Worm (Caenorhabditis elegans) whole organism, mixed stage, embryonic: ENCODE results near the gene T21D12.7.

Experiments
- M03D4.4 ChIP-seq: sonication (generic microtip); optimal IDR thresholded peaks from 2 replicates; lab custom pipeline; 2017; ENCODE audit warnings: mild to moderate bottlenecking, missing genetic modification characterization, missing compliant biosample characterization
- bed-3 ChIP-seq: fragments of 200-800 bp; sonication (Bioruptor generic); optimal IDR thresholded peaks from 3 replicates; lab custom pipeline; 2018; ENCODE audit warnings: mild to moderate bottlenecking, missing genetic modification characterization, moderate library complexity, missing compliant biosample characterization
- ces-1 ChIP-seq: fragments of 150-350 bp; optimal IDR thresholded peaks from 2 replicates; lab custom pipeline; 2014; ENCODE audit warnings: missing biosample characterization, missing genetic modification reagents, missing genetic modification characterization
- cnd-1 ChIP-seq: fragments of 200-800 bp; sonication (Bioruptor generic); optimal IDR thresholded peaks from 2 replicates; lab custom pipeline; 2018; ENCODE audit warnings: mild to moderate bottlenecking, missing genetic modification characterization, missing compliant biosample characterization
- drap-1 ChIP-seq: fragments of 200-800 bp; sonication (Bioruptor generic); optimal IDR thresholded peaks from 3 replicates; lab custom pipeline; 2018; ENCODE audit warnings: mild to moderate bottlenecking, missing genetic modification characterization, missing compliant biosample characterization
- elt-1 ChIP-seq: sonication (generic microtip); optimal IDR thresholded peaks from 2 replicates; lab custom pipeline; 2017; ENCODE audit warnings: missing genetic modification characterization, mild to moderate bottlenecking, missing compliant biosample characterization, antibody characterized with exemption, moderate library complexity, borderline replicate concordance; ENCODE audit not compliant: insufficient read depth
- elt-3 ChIP-seq: fragments of 150-350 bp; optimal IDR thresholded peaks from 2 replicates; lab custom pipeline; 2014; ENCODE audit warnings: missing biosample characterization, missing genetic modification characterization
- flh-1 ChIP-seq: fragments of 200-800 bp; sonication (Bioruptor generic); optimal IDR thresholded peaks from 2 replicates; lab custom pipeline; 2018; ENCODE audit warnings: mild to moderate bottlenecking, missing genetic modification characterization, moderate library complexity, missing compliant biosample characterization
- ham-2 ChIP-seq: fragments of 200-800 bp; sonication (Bioruptor generic); optimal IDR thresholded peaks from 2 replicates; lab custom pipeline; 2018; ENCODE audit warnings: mild to moderate bottlenecking, missing genetic modification characterization, missing compliant biosample characterization
- hlh-1 ChIP-seq: fragments of 150-350 bp; optimal IDR thresholded peaks from 2 replicates; lab custom pipeline; 2014; ENCODE audit warnings: missing biosample characterization, missing genetic modification reagents, missing genetic modification characterization
- lin-13 ChIP-seq: fragments of 150-350 bp; optimal IDR thresholded peaks from 2 replicates; lab custom pipeline; 2014; ENCODE audit warnings: missing biosample characterization, missing genetic modification characterization
- lin-32 ChIP-seq: fragments of 200-800 bp; sonication (Bioruptor generic); optimal IDR thresholded peaks from 2 replicates; lab custom pipeline; 2018; ENCODE audit warnings: mild to moderate bottlenecking, missing genetic modification characterization, missing compliant biosample characterization
- lsy-2 ChIP-seq: fragments of 150-350 bp; optimal IDR thresholded peaks from 2 replicates; lab custom pipeline; 2014; ENCODE audit warnings: missing biosample characterization, missing genetic modification characterization
- mep-1 ChIP-seq: fragments of 150-350 bp; optimal IDR thresholded peaks from 2 replicates; lab custom pipeline; 2017; ENCODE audit warnings: missing biosample characterization, missing genetic modification reagents, missing genetic modification characterization, inconsistent platforms
- mls-2 ChIP-seq: sonication (generic microtip); optimal IDR thresholded peaks from 2 replicates; lab custom pipeline; 2016; ENCODE audit warnings: mild to moderate bottlenecking, missing genetic modification characterization, moderate library complexity, missing compliant biosample characterization
- nhr-2 ChIP-seq: fragments of 150-350 bp; optimal IDR thresholded peaks from 2 replicates; lab custom pipeline; 2014; ENCODE audit warnings: missing biosample characterization, missing genetic modification characterization
- nhr-28 ChIP-seq: fragments of 150-350 bp; optimal IDR thresholded peaks from 2 replicates; lab custom pipeline; 2014; ENCODE audit warnings: missing biosample characterization, missing genetic modification characterization
- nhr-76 ChIP-seq: sonication (generic microtip); optimal IDR thresholded peaks from 2 replicates; lab custom pipeline; 2017; ENCODE audit warnings: missing biosample characterization, missing genetic modification characterization
- pha-4 ChIP-seq: fragments of 150-350 bp; optimal IDR thresholded peaks from 2 replicates; lab custom pipeline; 2018; ENCODE audit warnings: missing biosample characterization, missing genetic modification reagents, missing genetic modification characterization
- sem-2 ChIP-seq: fragments of 200-800 bp; sonication (Bioruptor generic); optimal IDR thresholded peaks from 2 replicates; lab custom pipeline; 2018; ENCODE audit warnings: mild to moderate bottlenecking, missing genetic modification characterization, missing compliant biosample characterization
- tbx-8 ChIP-seq: fragments of 200-800 bp; sonication (Bioruptor generic); optimal IDR thresholded peaks from 2 replicates; lab custom pipeline; 2018; ENCODE audit warnings: mild to moderate bottlenecking, missing genetic modification characterization, moderate library complexity, missing compliant biosample characterization
- unc-39 ChIP-seq: fragments of 150-350 bp; optimal IDR thresholded peaks from 2 replicates; lab custom pipeline; 2014; ENCODE audit warnings: missing biosample characterization, missing genetic modification characterization
- unc-62 ChIP-seq: fragments of 150-350 bp; optimal IDR thresholded peaks from 2 replicates; lab custom pipeline; 2014; ENCODE audit warnings: missing biosample characterization, missing genetic modification reagents, missing genetic modification characterization
- zip-8 ChIP-seq: fragments of 150-350 bp; optimal IDR thresholded peaks from 2 replicates; lab custom pipeline; 2014; ENCODE audit warnings: missing biosample characterization, missing genetic modification characterization

The T21D12.7 gene

ce11 chrIV:291356-291755 lies at the start of gene T21D12.7:
T21D12.7 (minus strand) TSS chrIV:291456.
- TF ChIP-seq drap-1 (GFP tag; lab: Kevin White, UChicago) (no peak), cnd-1 (tag; lab: Kevin White, UChicago) (no peak), ham-2 (no peak), pha-4 (tag; lab: Kevin White, UChicago) (no peak), mep-1 (tag; lab: Kevin White, UChicago) (no peak), nhr-2 (tag; lab: Kevin White, UChicago) (no peak), elt-1 (tag; lab: Kevin White, UChicago) (no peak), mls-2 (tag; lab: Kevin White, UChicago) (no peak)
- TF ChIP-seq, all 35 proteins: peak for 0

DNA sequence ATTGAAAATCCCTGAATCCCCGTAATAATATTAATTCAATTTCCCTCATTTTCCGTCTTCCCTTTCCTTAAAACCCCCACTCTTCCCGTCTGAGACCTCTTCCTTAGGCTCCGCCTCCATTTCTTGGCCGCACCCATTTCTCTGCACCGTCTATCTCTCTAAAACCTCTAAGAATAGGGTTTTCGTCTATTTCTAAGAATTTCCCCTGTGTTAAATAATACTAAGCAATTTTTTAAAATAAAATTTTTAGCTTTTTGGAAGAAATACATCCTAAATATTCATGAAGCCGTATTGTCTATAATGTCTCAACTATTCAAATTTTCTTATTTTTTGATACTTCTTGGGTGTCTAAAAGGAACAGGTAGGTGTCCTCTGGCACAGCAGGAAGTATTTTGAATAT lies 48.3 kb upstream of the T21D12.7 start, which contains the start of gene cdh-8:
cdh-8 (plus strand) TSS at position 301 of the 400 bp plus-strand sequence.
- TF ChIP-seq mls-2 (tag; lab: Kevin White, UChicago) (no peak), ces-1 (GFP tag; lab: Kevin White, UChicago) (peak; percentile 47), nhr-76 (tag; lab: Kevin White, UChicago) (no peak)

DNA sequence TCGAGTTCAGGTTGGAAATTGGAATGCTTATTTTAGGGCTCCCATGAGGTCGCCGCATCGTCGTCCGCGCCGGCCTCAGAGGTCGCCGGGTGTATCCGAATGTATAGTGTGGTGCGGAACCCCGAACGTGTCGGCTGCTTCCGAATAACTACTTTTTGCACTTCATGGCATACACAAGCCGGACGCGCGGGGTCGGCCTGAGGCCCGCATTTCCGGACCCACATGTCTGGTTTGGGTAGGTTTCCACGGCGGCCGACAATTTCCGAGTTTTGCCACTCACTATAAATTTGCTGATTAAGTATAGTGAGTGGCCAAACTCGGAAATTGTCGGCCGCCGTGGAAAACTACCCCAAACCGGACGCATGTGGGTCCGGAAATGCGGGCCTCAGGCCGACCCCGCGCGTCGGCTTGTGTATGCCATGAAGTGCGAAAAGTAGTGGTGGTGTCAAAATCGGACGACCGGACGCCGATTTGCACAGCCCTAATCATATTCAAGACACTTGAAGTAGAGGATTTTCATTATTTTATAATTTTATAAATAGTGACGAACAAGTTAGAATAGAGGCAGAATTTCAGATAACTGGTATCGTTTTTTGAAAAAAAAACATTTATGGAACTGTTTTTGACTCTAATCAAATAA lies 47.1 kb upstream of the T21D12.7 start:
- TF ChIP-seq unc-62 (GFP tag; lab: Kevin White, UChicago) = no peak
- TF ChIP-seq tbx-8 (GFP tag; lab: Kevin White, UChicago) = no peak
- TF ChIP-seq flh-1 (GFP tag; lab: Kevin White, UChicago) = no peak
- no peak for TF ChIP-seq zip-8
- TF ChIP-seq elt-1 (tag; lab: Kevin White, UChicago) = no peak
- no peak for TF ChIP-seq lsy-2 (tag; lab: Kevin White, UChicago)
- TF ChIP-seq lin-13 (tag; lab: Kevin White, UChicago) = no peak
- no peak for TF ChIP-seq nhr-76 (tag; lab: Kevin White, UChicago)
- no peak for TF ChIP-seq mep-1 (tag; lab: Kevin White, UChicago)
- TF ChIP-seq cnd-1 (tag; lab: Kevin White, UChicago) = no peak
- TF ChIP-seq, all 35 proteins: peak for 0

DNA sequence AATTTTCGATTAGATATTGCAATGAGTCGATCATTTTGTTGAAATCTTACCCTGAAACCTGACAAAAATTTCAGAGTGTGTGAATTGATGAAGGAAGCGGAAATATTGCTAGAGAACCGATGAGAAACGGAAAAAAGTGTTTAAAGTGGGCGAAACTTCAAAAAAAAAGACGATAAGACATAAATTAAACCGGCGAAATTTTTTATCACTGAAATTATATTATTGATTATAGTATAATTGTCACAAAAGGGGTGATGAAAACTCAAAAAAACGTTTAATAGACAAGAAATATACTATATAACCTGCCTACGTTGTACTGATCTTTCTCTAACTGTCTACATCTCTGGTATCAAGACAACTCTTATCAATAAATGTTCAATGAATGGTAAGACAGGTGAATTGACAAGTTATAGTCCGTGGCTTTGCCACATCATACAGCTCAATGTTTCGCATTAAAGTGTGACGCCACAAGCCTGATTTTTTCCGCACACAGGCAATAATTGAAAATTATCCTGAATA lies 45.9 kb upstream of the T21D12.7 start, which contains the start of gene pxmp-4:
pxmp-4 (minus strand) TSS at position 51 of the 519 bp plus-strand sequence.
- TF ChIP-seq ham-2 (no peak), zip-8 (no peak), pha-4 (tag; lab: Kevin White, UChicago) (no peak)

- TF ChIP-seq zip-8 = no peak
- peak; percentile 50 for TF ChIP-seq elt-1 (tag; lab: Kevin White, UChicago)
Measured at ce11 chrIV:330523-330922, 39.3 kb upstream of the T21D12.7 start, which contains the start of gene F18F11.4. F18F11.4 (plus strand) TSS chrIV:330823.

DNA sequence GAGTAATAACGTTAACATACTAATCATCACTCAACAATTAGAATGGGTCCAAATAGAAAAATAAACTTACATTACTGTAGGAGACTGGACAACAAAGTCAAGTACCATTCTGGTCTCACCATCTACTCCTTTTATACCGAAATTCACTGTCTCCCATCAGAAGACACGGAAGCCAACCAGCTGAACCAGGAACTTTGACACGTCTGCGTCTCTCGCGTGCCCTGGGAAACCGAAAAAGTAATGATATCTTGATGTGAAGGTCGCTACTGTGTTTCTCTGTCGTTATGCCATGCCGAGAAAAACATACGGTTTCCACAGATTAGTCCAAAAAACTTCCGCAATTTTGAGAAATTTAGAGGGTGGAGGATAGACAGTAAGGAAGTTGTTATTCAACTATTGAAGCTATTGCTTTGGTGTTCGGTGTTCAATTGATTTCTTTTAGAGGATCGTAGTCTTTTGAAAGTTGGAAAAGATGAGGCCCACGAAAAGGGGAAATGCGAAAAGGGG lies 35.4 kb upstream of the T21D12.7 start, which contains the start of gene col-101:
col-101 (minus strand) TSS at position 457 of the 507 bp plus-strand sequence.
- TF ChIP-seq sem-2 (GFP tag; lab: Kevin White, UChicago) (no peak), nhr-28 (tag; lab: Kevin White, UChicago) (no peak), lin-32 (no peak), M03D4.4 (tag; lab: Kevin White, UChicago) (no peak), lsy-2 (tag; lab: Kevin White, UChicago) (no peak), flh-1 (GFP tag; lab: Kevin White, UChicago) (no peak), hlh-1 (no peak), ces-1 (GFP tag; lab: Kevin White, UChicago) (no peak), ham-2 (no peak), cnd-1 (tag; lab: Kevin White, UChicago) (no peak), unc-39 (tag; lab: Kevin White, UChicago) (no peak), unc-62 (GFP tag; lab: Kevin White, UChicago) (no peak), elt-3 (tag; lab: Kevin White, UChicago) (no peak), bed-3 (GFP tag; lab: Kevin White, UChicago) (no peak)
